Worm (Caenorhabditis elegans) whole organism, midembryonic: ENCODE results near the gene F59E12.9.

Experiments
- T22C8.4 ChIP-seq: fragments of 200-800 bp; sonication (Bioruptor generic); IDR thresholded peaks from 2 replicates; pipeline ENCODE4 v1.3.6; 2022; ENCODE audit warnings: missing genetic modification characterization, missing compliant biosample characterization
- cog-1 ChIP-seq: sonication (generic microtip); optimal IDR thresholded peaks from 2 replicates; lab custom pipeline; 2016; ENCODE audit warnings: missing genetic modification characterization, missing compliant biosample characterization
- flt-1 ChIP-seq: fragments of 200-800 bp; sonication (Bioruptor generic); IDR thresholded peaks from 2 replicates; pipeline ENCODE4 v1.3.6; 2022; ENCODE audit warnings: missing genetic modification characterization, missing compliant biosample characterization
- med-1 ChIP-seq: sonication (generic microtip); optimal IDR thresholded peaks from 2 replicates; lab custom pipeline; 2017; ENCODE audit warnings: missing genetic modification characterization, mild to moderate bottlenecking, missing compliant biosample characterization, antibody characterized with exemption, missing genetic modification reagents; ENCODE audit not compliant: insufficient read depth
- ref-1 ChIP-seq: fragments of 200-800 bp; sonication (Bioruptor generic); conservative IDR thresholded peaks from 2 replicates; pipeline ENCODE4 v1.3.6; 2022; ENCODE audit warnings: missing genetic modification reagents, missing genetic modification characterization, missing compliant biosample characterization
- tab-1 ChIP-seq: fragments of 200-800 bp; sonication (Bioruptor generic); IDR thresholded peaks from 2 replicates; pipeline ENCODE4 v1.3.6; 2022; ENCODE audit warnings: missing genetic modification characterization, missing compliant biosample characterization
- ztf-29 ChIP-seq: fragments of 200-800 bp; sonication (Bioruptor generic); IDR thresholded peaks from 2 replicates; pipeline ENCODE4 v1.3.6; 2022; ENCODE audit warnings: missing genetic modification reagents, missing genetic modification characterization, missing compliant biosample characterization

DNA sequence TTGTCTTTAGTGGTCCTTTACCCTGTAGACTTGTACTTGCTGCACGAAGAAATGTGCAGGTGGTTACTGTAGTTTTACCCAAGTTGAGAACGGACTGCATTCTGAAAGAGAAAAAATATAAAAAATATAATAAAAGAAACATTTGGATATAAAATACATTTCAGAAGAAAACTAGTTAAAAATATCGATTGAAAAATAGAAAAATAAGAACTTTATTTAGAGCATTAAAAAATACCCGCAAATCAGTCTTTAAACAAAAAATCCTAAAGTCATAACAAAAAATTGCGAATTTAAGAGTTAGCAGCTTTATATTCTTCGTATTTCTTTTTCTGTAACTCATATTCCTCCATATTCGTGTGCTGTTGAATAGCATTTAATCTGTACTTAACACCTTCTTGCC, 22.0 kb upstream of the F59E12.9 start, which contains the start of gene C25H3.7:
- TF ChIP-seq ref-1 (GFP tag; lab: Robert Waterston, UW) (no peak), cog-1 (tag; lab: Kevin White, UChicago) (no peak), med-1 (GFP tag; lab: Kevin White, UChicago) (no peak), T22C8.4 (GFP tag; lab: Robert Waterston, UW) (no peak), ztf-29 (GFP tag; lab: Robert Waterston, UW) (no peak), flt-1 (no peak), tab-1 (no peak)
